Fruit fly (Drosophila melanogaster) whole organism, embryonic: ENCODE measurements around the gene CG4972.

Experiments
- Adf1 ChIP-seq: fragments of 200-800 bp; sonication (Bioruptor generic); IDR thresholded peaks from 2 replicates; pipeline ENCODE4 v1.3.6; 2022; ENCODE audit warnings: missing biosample characterization, missing genetic modification characterization
- Asciz ChIP-seq: fragments of 200-800 bp; sonication (Bioruptor generic); optimal IDR thresholded peaks from 2 replicates; lab custom pipeline; 2017; ENCODE audit warnings: missing biosample characterization, mild to moderate bottlenecking, missing genetic modification characterization, missing genetic modification reagents
- C15 ChIP-seq: fragments of 200-800 bp; sonication (Bioruptor generic); IDR thresholded peaks from 3 replicates; pipeline ENCODE4 v1.3.6; 2022; ENCODE audit warnings: missing biosample characterization, missing genetic modification characterization
- CG10366 ChIP-seq: fragments of 200-800 bp; sonication (Bioruptor generic); IDR thresholded peaks from 2 replicates; pipeline ENCODE4 v1.3.6; 2022; ENCODE audit warnings: missing biosample characterization, missing genetic modification characterization
- CG10543 ChIP-seq: fragments of 200-800 bp; sonication (Bioruptor generic); optimal IDR thresholded peaks from 3 replicates; lab custom pipeline; 2017; ENCODE audit warnings: missing biosample characterization, mild to moderate bottlenecking, missing genetic modification characterization, moderate library complexity
- CG11560 ChIP-seq: fragments of 200-800 bp; sonication (Bioruptor generic); IDR thresholded peaks from 3 replicates; pipeline ENCODE4 v1.3.6; 2022; ENCODE audit warnings: missing biosample characterization, missing genetic modification characterization
- CG12769 ChIP-seq: fragments of 200-800 bp; sonication (Bioruptor generic); optimal IDR thresholded peaks from 2 replicates; lab custom pipeline; 2019; ENCODE audit warnings: missing biosample characterization, mild to moderate bottlenecking, missing genetic modification characterization, moderate library complexity
- CG13624 ChIP-seq: fragments of 200-800 bp; sonication (Bioruptor generic); optimal IDR thresholded peaks from 2 replicates; lab custom pipeline; 2016; ENCODE audit warnings: missing biosample characterization, missing genetic modification characterization
- CG13775 ChIP-seq: fragments of 200-800 bp; sonication (Bioruptor generic); optimal IDR thresholded peaks from 3 replicates; lab custom pipeline; 2017; ENCODE audit warnings: missing biosample characterization, mild to moderate bottlenecking, missing genetic modification characterization
- CG15479 ChIP-seq: fragments of 200-800 bp; sonication (Bioruptor generic); optimal IDR thresholded peaks from 3 replicates; lab custom pipeline; 2019; ENCODE audit warnings: missing biosample characterization, mild to moderate bottlenecking, missing genetic modification characterization, moderate library complexity
- CG1602 ChIP-seq: fragments of 200-800 bp; sonication (Bioruptor generic); optimal IDR thresholded peaks from 3 replicates; lab custom pipeline; 2016; ENCODE audit warnings: missing biosample characterization, missing genetic modification characterization
- CG2120 ChIP-seq: fragments of 200-800 bp; sonication (Bioruptor generic); optimal IDR thresholded peaks from 3 replicates; lab custom pipeline; 2016; ENCODE audit warnings: missing biosample characterization, missing genetic modification characterization
- CG2678 ChIP-seq: fragments of 200-800 bp; sonication (Bioruptor generic); optimal IDR thresholded peaks from 3 replicates; lab custom pipeline; 2019; ENCODE audit warnings: missing biosample characterization, mild to moderate bottlenecking, missing genetic modification characterization, moderate library complexity
- CG2712 ChIP-seq: fragments of 200-800 bp; optimal IDR thresholded peaks from 3 replicates; lab custom pipeline; 2019; ENCODE audit warnings: missing biosample characterization, mild to moderate bottlenecking, missing genetic modification characterization, moderate library complexity
- CG3995 ChIP-seq: fragments of 200-800 bp; sonication (Bioruptor generic); optimal IDR thresholded peaks from 3 replicates; lab custom pipeline; 2016; ENCODE audit warnings: missing biosample characterization, missing genetic modification characterization
- CG4707 ChIP-seq: fragments of 200-800 bp; sonication (Bioruptor generic); optimal IDR thresholded peaks from 2 replicates; lab custom pipeline; 2018; ENCODE audit warnings: missing biosample characterization, mild to moderate bottlenecking, missing genetic modification characterization, moderate library complexity
- CG5953 ChIP-seq: fragments of 200-800 bp; sonication (Bioruptor generic); IDR thresholded peaks from 2 replicates; pipeline ENCODE4 v1.3.6; 2022; ENCODE audit warnings: missing biosample characterization, missing genetic modification characterization
- CG6272 ChIP-seq: fragments of 200-800 bp; sonication (Bioruptor generic); IDR thresholded peaks from 2 replicates; pipeline ENCODE4 v1.3.6; 2022; ENCODE audit warnings: missing biosample characterization, missing genetic modification characterization
- CG6683 ChIP-seq: fragments of 200-800 bp; sonication (Bioruptor generic); optimal IDR thresholded peaks from 2 replicates; lab custom pipeline; 2017; ENCODE audit warnings: missing biosample characterization, mild to moderate bottlenecking, missing genetic modification characterization, missing genetic modification reagents
- CG6765 ChIP-seq: fragments of 200-800 bp; sonication (Bioruptor generic); optimal IDR thresholded peaks from 3 replicates; lab custom pipeline; 2017; ENCODE audit warnings: missing biosample characterization, mild to moderate bottlenecking, missing genetic modification characterization
- CG8359 ChIP-seq: fragments of 200-800 bp; sonication (Bioruptor generic); optimal IDR thresholded peaks from 2 replicates; lab custom pipeline; 2017; ENCODE audit warnings: missing biosample characterization, mild to moderate bottlenecking, missing genetic modification characterization, borderline replicate concordance
- CoRest ChIP-seq: fragments of 200-800 bp; sonication (Bioruptor generic); optimal IDR thresholded peaks from 3 replicates; lab custom pipeline; 2018; ENCODE audit warnings: missing biosample characterization, mild to moderate bottlenecking, missing genetic modification characterization, moderate library complexity
- Dbx ChIP-seq: fragments of 200-800 bp; sonication (Bioruptor generic); IDR thresholded peaks from 3 replicates; pipeline ENCODE4 v1.3.6; 2022; ENCODE audit warnings: missing biosample characterization, missing genetic modification characterization
- Hand ChIP-seq: fragments of 200-800 bp; sonication (Bioruptor generic); optimal IDR thresholded peaks from 2 replicates; lab custom pipeline; 2017; ENCODE audit warnings: mild to moderate bottlenecking, missing biosample characterization, missing genetic modification reagents, missing genetic modification characterization
- Hr51 ChIP-seq, 2 experiments: fragments of 200-800 bp; sonication (Bioruptor generic); optimal IDR thresholded peaks; 2 replicates in 1 of 2; 3 replicates in 1 of 2; lab custom pipeline; 2016 to 2018; ENCODE audit warnings: missing biosample characterization in 2 of 2, missing genetic modification characterization in 2 of 2, mild to moderate bottlenecking in 1 of 2, moderate library complexity in 1 of 2
- Max ChIP-seq: fragments of 200-800 bp; sonication (Bioruptor generic); optimal IDR thresholded peaks from 2 replicates; lab custom pipeline; 2016; ENCODE audit warnings: missing biosample characterization, mild to moderate bottlenecking, missing genetic modification characterization
- Opbp ChIP-seq: fragments of 200-800 bp; sonication (Bioruptor generic); IDR thresholded peaks from 3 replicates; pipeline ENCODE4 v1.3.6; 2022; ENCODE audit warnings: missing biosample characterization, missing genetic modification characterization; ENCODE audit not compliant: partially characterized antibody
- Vsx1 ChIP-seq: fragments of 200-800 bp; sonication (Bioruptor generic); optimal IDR thresholded peaks from 2 replicates; lab custom pipeline; 2017; ENCODE audit warnings: missing biosample characterization, mild to moderate bottlenecking, missing genetic modification characterization, missing genetic modification reagents
- Xbp1 ChIP-seq: fragments of 200-800 bp; sonication (Bioruptor generic); optimal IDR thresholded peaks from 3 replicates; lab custom pipeline; 2016; ENCODE audit warnings: missing biosample characterization, mild to moderate bottlenecking, missing genetic modification characterization
- ab ChIP-seq: fragments of 200-800 bp; sonication (Bioruptor generic); optimal IDR thresholded peaks from 2 replicates; lab custom pipeline; 2016; ENCODE audit warnings: missing biosample characterization, missing genetic modification characterization
- abd-A ChIP-seq: fragments of 200-800 bp; sonication (Bioruptor generic); optimal IDR thresholded peaks from 3 replicates; lab custom pipeline; 2019; ENCODE audit warnings: missing biosample characterization, mild to moderate bottlenecking, missing genetic modification characterization, moderate library complexity
- cg ChIP-seq: fragments of 200-800 bp; sonication (Bioruptor generic); optimal IDR thresholded peaks from 3 replicates; lab custom pipeline; 2019; ENCODE audit warnings: missing biosample characterization, mild to moderate bottlenecking, missing genetic modification characterization, moderate library complexity
- dati ChIP-seq: fragments of 200-800 bp; sonication (Bioruptor generic); IDR thresholded peaks from 2 replicates; pipeline ENCODE4 v1.3.6; 2022; ENCODE audit warnings: missing biosample characterization, missing genetic modification characterization
- dm ChIP-seq: fragments of 200-800 bp; sonication (Bioruptor generic); optimal IDR thresholded peaks from 3 replicates; lab custom pipeline; 2016; ENCODE audit warnings: missing biosample characterization, missing genetic modification characterization
- exex ChIP-seq: fragments of 200-800 bp; sonication (Bioruptor generic); optimal IDR thresholded peaks from 4 replicates; lab custom pipeline; 2018; ENCODE audit warnings: missing biosample characterization, mild to moderate bottlenecking, missing genetic modification characterization, moderate library complexity
- fd64A ChIP-seq: fragments of 200-800 bp; sonication (Bioruptor generic); optimal IDR thresholded peaks from 3 replicates; lab custom pipeline; 2018; ENCODE audit warnings: missing biosample characterization, mild to moderate bottlenecking, missing genetic modification characterization
- fu2 ChIP-seq: fragments of 200-800 bp; sonication (Bioruptor generic); optimal IDR thresholded peaks from 2 replicates; lab custom pipeline; 2016; ENCODE audit warnings: missing biosample characterization, missing genetic modification characterization
- gro ChIP-seq: fragments of 200-800 bp; sonication (Bioruptor generic); optimal IDR thresholded peaks from 2 replicates; lab custom pipeline; 2016; ENCODE audit warnings: missing biosample characterization, missing genetic modification characterization
- insv ChIP-seq, 2 experiments: fragments of 200-800 bp; sonication (Bioruptor generic); optimal IDR thresholded peaks; 3 replicates each; lab custom pipeline; 2016 to 2018; ENCODE audit warnings: missing biosample characterization in 2 of 2, missing genetic modification characterization in 2 of 2
- klu ChIP-seq: fragments of 200-800 bp; sonication (Bioruptor generic); IDR thresholded peaks from 2 replicates; pipeline ENCODE4 v1.3.6; 2022; ENCODE audit warnings: missing biosample characterization, missing genetic modification characterization
- nerfin-1 ChIP-seq: fragments of 200-800 bp; sonication (Bioruptor generic); optimal IDR thresholded peaks from 3 replicates; lab custom pipeline; 2019; ENCODE audit warnings: missing biosample characterization, mild to moderate bottlenecking, missing genetic modification characterization, moderate library complexity
- otp ChIP-seq: fragments of 200-800 bp; sonication (Bioruptor generic); IDR thresholded peaks from 3 replicates; pipeline ENCODE4, ENCODE4 v1.3.6; 2022; ENCODE audit warnings: missing biosample characterization, missing genetic modification characterization
- pb ChIP-seq: fragments of 200-800 bp; sonication (Bioruptor generic); optimal IDR thresholded peaks from 3 replicates; lab custom pipeline; 2016; ENCODE audit warnings: missing biosample characterization, missing genetic modification characterization
- pros ChIP-seq: fragments of 200-800 bp; sonication (Bioruptor generic); optimal IDR thresholded peaks from 3 replicates; lab custom pipeline; 2019; ENCODE audit warnings: missing biosample characterization, mild to moderate bottlenecking, missing genetic modification characterization, moderate library complexity
- sqz ChIP-seq: fragments of 200-800 bp; sonication (Bioruptor generic); optimal IDR thresholded peaks from 3 replicates; lab custom pipeline; 2018; ENCODE audit warnings: missing biosample characterization, mild to moderate bottlenecking, missing genetic modification characterization
- sug ChIP-seq: fragments of 200-800 bp; optimal IDR thresholded peaks from 2 replicates; lab custom pipeline; 2019; ENCODE audit warnings: missing biosample characterization, mild to moderate bottlenecking, missing genetic modification characterization, moderate library complexity
- trem ChIP-seq: fragments of 200-800 bp; optimal IDR thresholded peaks from 3 replicates; lab custom pipeline; 2019; ENCODE audit warnings: missing biosample characterization, mild to moderate bottlenecking, missing genetic modification characterization, moderate library complexity
- tup ChIP-seq: fragments of 200-800 bp; sonication (Bioruptor generic); optimal IDR thresholded peaks from 2 replicates; lab custom pipeline; 2016; ENCODE audit warnings: missing biosample characterization, mild to moderate bottlenecking, missing genetic modification characterization, moderate library complexity
- unc-4 ChIP-seq: fragments of 200-800 bp; sonication (Bioruptor generic); IDR thresholded peaks from 2 replicates; pipeline ENCODE4 v1.3.6; 2022; ENCODE audit warnings: missing biosample characterization, missing genetic modification characterization; ENCODE audit not compliant: partially characterized antibody
- usp ChIP-seq: fragments of >200 bp; optimal IDR thresholded peaks from 2 replicates; lab custom pipeline; 2017; ENCODE audit warnings: missing biosample characterization, missing genetic modification characterization

The CG4972 gene

DNA sequence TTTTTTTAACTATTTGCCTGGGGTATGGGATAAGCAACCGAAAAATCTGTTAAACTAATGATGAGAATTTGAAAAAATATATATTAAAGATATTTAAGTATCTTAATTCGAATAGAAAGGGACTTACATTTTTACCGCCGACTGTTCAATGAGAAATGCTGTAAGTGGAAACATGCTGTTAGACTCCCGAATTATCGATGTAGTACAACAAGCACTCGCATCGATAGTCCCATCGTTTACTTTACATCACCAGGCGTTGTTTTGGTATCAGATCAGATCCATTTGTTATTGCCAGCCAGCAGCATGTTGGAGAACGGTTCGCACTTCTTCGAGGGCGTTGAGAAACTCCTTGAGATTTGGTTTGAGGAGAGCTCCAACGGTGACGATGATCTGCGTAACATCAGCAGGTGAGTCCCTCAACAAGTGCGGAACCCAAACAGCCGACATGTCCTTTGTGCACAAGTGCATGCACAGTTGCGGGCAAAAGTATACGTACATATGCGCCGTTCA, 24.7 kb downstream of the CG4972 start, which contains the start of gene SamDC (continued):
- TF ChIP-seq insv (GFP tag; optimal IDR thresholded peaks at IDR 0.05; lab: Kevin White, UChicago) (peak in 1 of 2 experiments; percentile 31), CG4707 (GFP tag; lab: Kevin White, UChicago) (peak; percentile 8), usp (GFP tag; lab: Kevin White, UChicago) (no peak), gro (GFP tag; lab: Kevin White, UChicago) (peak; percentile 52), otp (no peak), Xbp1 (GFP tag; lab: Kevin White, UChicago) (peak; percentile 51), CG15479 (GFP tag; lab: Kevin White, UChicago) (no peak), CG1602 (peak; percentile 39), unc-4 (peak; percentile 77), fd64A (GFP tag; lab: Kevin White, UChicago) (no peak), CG10366 (GFP tag; lab: Robert Waterston, UW) (no peak; the same call in 1 of the 2 replicates), pb (GFP tag; lab: Kevin White, UChicago) (peak; percentile 39), CG2712 (tag; lab: Kevin White, UChicago) (peak; percentile 53), CG6765 (GFP tag; lab: Kevin White, UChicago) (peak; percentile 31), abd-A (tag; lab: Kevin White, UChicago) (no peak), CG2678 (peak; percentile 33), Max (GFP tag; lab: Kevin White, UChicago) (peak; percentile 4), CoRest (peak; percentile 66), ab (GFP tag; lab: Kevin White, UChicago) (no peak), dm (GFP tag; lab: Kevin White, UChicago) (peak; percentile 65), exex (tag; lab: Kevin White, UChicago) (no peak), Adf1 (GFP tag; lab: Robert Waterston, UW) (peak; percentile 27; the same call in 1 of the 2 replicates), Asciz (GFP tag; lab: Kevin White, UChicago) (no peak), Hr51 (GFP tag; optimal IDR thresholded peaks at IDR 0.05; lab: Kevin White, UChicago) (peak; percentile 40 to 60), Hand (GFP tag; lab: Kevin White, UChicago) (no peak), dati (GFP tag; lab: Robert Waterston, UW) (no peak), nerfin-1 (tag; lab: Kevin White, UChicago) (no peak), CG11560 (tag; lab: Robert Waterston, UW) (no peak), sqz (no peak), CG5953 (no peak), C15 (GFP tag; lab: Robert Waterston, UW) (no peak), CG2120 (GFP tag; lab: Kevin White, UChicago) (peak; percentile 37), CG13624 (GFP tag; lab: Kevin White, UChicago) (peak; percentile 7), CG12769 (tag; lab: Kevin White, UChicago) (peak; percentile 32), klu (no peak), fu2 (GFP tag; lab: Kevin White, UChicago) (no peak), pros (GFP tag; lab: Kevin White, UChicago) (peak; percentile 14), CG6683 (GFP tag; lab: Kevin White, UChicago) (no peak), Vsx1 (GFP tag; lab: Kevin White, UChicago) (no peak), trem (peak; percentile 45), CG13775 (peak; percentile 45), CG10543 (GFP tag; lab: Kevin White, UChicago) (no peak), CG8359 (no peak), CG6272 (no peak), Dbx (GFP tag; lab: Robert Waterston, UW) (peak; percentile 73; the same call in 2 of the 3 replicates), Opbp (GFP tag; lab: Robert Waterston, UW) (peak; percentile 83), cg (GFP tag; lab: Kevin White, UChicago) (no peak), CG3995 (GFP tag; lab: Kevin White, UChicago) (peak; percentile 8), sug (tag; lab: Kevin White, UChicago) (peak; percentile 48), tup (GFP tag; lab: Kevin White, UChicago) (no peak)
